Fruit fly (Drosophila melanogaster): ENCODE data around the gene Tig.

dm6 chr2L:6380966-6381365 is 42.1 kb downstream of the Tig start, which contains the start of gene Nepl5:
- no peak for TF ChIP-seq salr (GFP tag; optimal IDR thresholded peaks at IDR 0.05)
- TF ChIP-seq fkh (GFP tag; optimal IDR thresholded peaks at IDR 0.05), result no peak
- TF ChIP-seq CG31627 (GFP tag; optimal IDR thresholded peaks at IDR 0.05), result no peak
- no peak for TF ChIP-seq CG11762 (GFP tag; optimal IDR thresholded peaks at IDR 0.05; ENCODE audit: insufficient read depth)
- no peak for TF ChIP-seq CG34406 (GFP tag; optimal IDR thresholded peaks at IDR 0.05)
- no peak for TF ChIP-seq spab (GFP tag; optimal IDR thresholded peaks at IDR 0.05)
- TF ChIP-seq Blimp-1 (GFP tag; optimal IDR thresholded peaks at IDR 0.05), result no peak
- TF ChIP-seq Gug (GFP tag; IDR thresholded peaks at IDR 0.05), result no peak
- TF ChIP-seq CG6276 (GFP tag; optimal IDR thresholded peaks at IDR 0.05), result no peak

Data from whole organism, prepupa.